Fruit fly (Drosophila melanogaster) whole organism, embryonic: ENCODE data around the gene ZnT86D.

Experiments
- CG10565 ChIP-seq: fragments of 200-800 bp; sonication (Bioruptor generic); optimal IDR thresholded peaks from 3 replicates; lab custom pipeline; 2016; ENCODE audit warnings: missing biosample characterization, mild to moderate bottlenecking, missing genetic modification characterization
- CG11085 ChIP-seq: fragments of 200-800 bp; sonication (Bioruptor generic); IDR thresholded peaks from 2 replicates; pipeline ENCODE4 v1.3.6; 2022; ENCODE audit warnings: missing biosample characterization, missing genetic modification characterization
- CG11093 ChIP-seq: fragments of 200-800 bp; sonication (Bioruptor generic); IDR thresholded peaks from 3 replicates; pipeline ENCODE4 v1.3.6; 2022; ENCODE audit warnings: missing biosample characterization, missing genetic modification characterization
- CG11398 ChIP-seq: fragments of 200-800 bp; sonication (Bioruptor generic); optimal IDR thresholded peaks from 2 replicates; lab custom pipeline; 2016; ENCODE audit warnings: missing biosample characterization, missing genetic modification characterization
- CG11695 ChIP-seq: fragments of 200-800 bp; sonication (Bioruptor generic); IDR thresholded peaks from 3 replicates; pipeline ENCODE4 v1.3.6; 2022; ENCODE audit warnings: missing biosample characterization, missing genetic modification characterization
- CG13296 ChIP-seq: fragments of 200-800 bp; sonication (Bioruptor generic); optimal IDR thresholded peaks from 3 replicates; lab custom pipeline; 2018; ENCODE audit warnings: missing biosample characterization, mild to moderate bottlenecking, missing genetic modification characterization
- CG13775 ChIP-seq: fragments of 200-800 bp; sonication (Bioruptor generic); optimal IDR thresholded peaks from 3 replicates; lab custom pipeline; 2017; ENCODE audit warnings: missing biosample characterization, mild to moderate bottlenecking, missing genetic modification characterization
- CG17568 ChIP-seq: fragments of 200-800 bp; sonication (Bioruptor generic); optimal IDR thresholded peaks from 2 replicates; lab custom pipeline; 2018; ENCODE audit warnings: missing biosample characterization, mild to moderate bottlenecking, missing genetic modification characterization, moderate library complexity
- CG17802 ChIP-seq: fragments of 200-800 bp; sonication (Bioruptor generic); optimal IDR thresholded peaks from 2 replicates; lab custom pipeline; 2018; ENCODE audit warnings: missing biosample characterization, mild to moderate bottlenecking, missing genetic modification characterization, moderate library complexity
- CG2889 ChIP-seq: fragments of 200-800 bp; sonication (Bioruptor generic); IDR thresholded peaks from 3 replicates; pipeline ENCODE4 v1.3.6; 2022; ENCODE audit warnings: missing biosample characterization, missing genetic modification characterization
- CG33557 ChIP-seq: fragments of 200-800 bp; sonication (Bioruptor generic); optimal IDR thresholded peaks from 2 replicates; lab custom pipeline; 2019; ENCODE audit warnings: missing biosample characterization, mild to moderate bottlenecking, missing genetic modification characterization, moderate library complexity
- CG43689 ChIP-seq: fragments of 200-800 bp; sonication (Bioruptor generic); IDR thresholded peaks from 2 replicates; pipeline ENCODE4 v1.3.6; 2022; ENCODE audit warnings: missing biosample characterization, missing genetic modification characterization
- CG4730 ChIP-seq: fragments of 200-800 bp; sonication (Bioruptor generic); IDR thresholded peaks from 2 replicates; pipeline ENCODE4 v1.3.6; 2022; ENCODE audit warnings: missing biosample characterization, missing genetic modification characterization
- CG5180 ChIP-seq: fragments of 200-800 bp; sonication (Bioruptor generic); optimal IDR thresholded peaks from 3 replicates; lab custom pipeline; 2017; ENCODE audit warnings: missing biosample characterization, missing genetic modification characterization, mild to moderate bottlenecking, moderate library complexity, missing genetic modification reagents
- CG6654 ChIP-seq: fragments of 200-800 bp; sonication (Bioruptor generic); optimal IDR thresholded peaks from 2 replicates; lab custom pipeline; 2017; ENCODE audit warnings: missing biosample characterization, mild to moderate bottlenecking, missing genetic modification characterization
- CG7987 ChIP-seq: fragments of 200-800 bp; sonication (Bioruptor generic); optimal IDR thresholded peaks from 2 replicates; lab custom pipeline; 2018; ENCODE audit warnings: missing biosample characterization, mild to moderate bottlenecking, missing genetic modification characterization, moderate library complexity
- CG9727 ChIP-seq: fragments of 200-800 bp; sonication (Bioruptor generic); optimal IDR thresholded peaks from 3 replicates; lab custom pipeline; 2017; ENCODE audit warnings: missing biosample characterization, mild to moderate bottlenecking, missing genetic modification characterization
- CkIIα-i1 ChIP-seq: fragments of 200-800 bp; sonication (Bioruptor generic); IDR thresholded peaks from 2 replicates; pipeline ENCODE4 v1.3.6; 2022; ENCODE audit warnings: missing biosample characterization, missing genetic modification characterization
- Ets65A ChIP-seq: fragments of 200-800 bp; sonication (Bioruptor generic); peaks from one replicate; lab custom pipeline; 2016; ENCODE audit warnings: missing biosample characterization, missing genetic modification characterization
- Mrtf ChIP-seq: fragments of 200-800 bp; sonication (Bioruptor generic); IDR thresholded peaks from 3 replicates; pipeline ENCODE4 v1.3.6; 2022; ENCODE audit warnings: missing biosample characterization, missing genetic modification characterization
- Nf-YB ChIP-seq: fragments of 200-800 bp; sonication (Bioruptor generic); optimal IDR thresholded peaks from 3 replicates; lab custom pipeline; 2019; ENCODE audit warnings: missing biosample characterization, mild to moderate bottlenecking, missing genetic modification characterization, moderate library complexity
- TFAM ChIP-seq: fragments of 200-800 bp; sonication (Bioruptor generic); optimal IDR thresholded peaks from 2 replicates; lab custom pipeline; 2017; ENCODE audit warnings: missing biosample characterization, missing genetic modification characterization, inconsistent platforms
- ab ChIP-seq: fragments of 200-800 bp; sonication (Bioruptor generic); optimal IDR thresholded peaks from 2 replicates; lab custom pipeline; 2016; ENCODE audit warnings: missing biosample characterization, missing genetic modification characterization
- amos ChIP-seq: fragments of 200-800 bp; sonication (Bioruptor generic); IDR thresholded peaks from 2 replicates; pipeline ENCODE4 v1.3.6; 2022; ENCODE audit warnings: missing biosample characterization, missing genetic modification characterization; ENCODE audit not compliant: partially characterized antibody
- ase ChIP-seq: fragments of 200-800 bp; sonication (Bioruptor generic); IDR thresholded peaks from 3 replicates; pipeline ENCODE4 v1.3.6; 2022; ENCODE audit warnings: missing biosample characterization, missing genetic modification characterization
- ato ChIP-seq: fragments of 200-800 bp; sonication (Bioruptor generic); IDR thresholded peaks from 2 replicates; pipeline ENCODE4 v1.3.6; 2022; ENCODE audit warnings: missing biosample characterization, missing genetic modification characterization; ENCODE audit not compliant: partially characterized antibody
- br ChIP-seq: fragments of >200 bp; optimal IDR thresholded peaks from 2 replicates; lab custom pipeline; 2017
- chif ChIP-seq, 2 experiments: fragments of 200-800 bp; sonication (Bioruptor generic); optimal IDR thresholded peaks; 3 replicates each; lab custom pipeline; 2016; ENCODE audit warnings: missing biosample characterization in 2 of 2, missing genetic modification characterization in 2 of 2
- chinmo ChIP-seq: fragments of 200-800 bp; sonication (Bioruptor generic); IDR thresholded peaks from 4 replicates; pipeline ENCODE4 v1.3.6; 2022; ENCODE audit warnings: missing biosample characterization, missing genetic modification characterization; ENCODE audit not compliant: partially characterized antibody
- dimm ChIP-seq: fragments of 200-800 bp; sonication (Bioruptor generic); IDR thresholded peaks from 2 replicates; pipeline ENCODE4 v1.3.6; 2022; ENCODE audit warnings: missing biosample characterization, missing genetic modification characterization
- dmrt99B ChIP-seq: fragments of 200-800 bp; sonication (Bioruptor generic); optimal IDR thresholded peaks from 2 replicates; lab custom pipeline; 2018; ENCODE audit warnings: missing biosample characterization, mild to moderate bottlenecking, missing genetic modification characterization, moderate library complexity
- dpn ChIP-seq, 2 experiments: fragments of 200-800 bp; sonication (Bioruptor generic); optimal IDR thresholded peaks; 3 replicates each; lab custom pipeline; 2016; ENCODE audit warnings: missing biosample characterization in 2 of 2, missing genetic modification characterization in 2 of 2
- dysf ChIP-seq: fragments of 200-800 bp; sonication (Bioruptor generic); IDR thresholded peaks from 3 replicates; pipeline ENCODE4 v1.3.6; 2022; ENCODE audit warnings: missing biosample characterization, missing genetic modification characterization
- emc ChIP-seq: fragments of 200-800 bp; sonication (Bioruptor generic); optimal IDR thresholded peaks from 2 replicates; lab custom pipeline; 2016; ENCODE audit warnings: missing biosample characterization, missing genetic modification characterization
- en ChIP-seq: fragments of 200-800 bp; sonication (Bioruptor generic); optimal IDR thresholded peaks from 2 replicates; lab custom pipeline; 2016; ENCODE audit warnings: missing biosample characterization, missing genetic modification characterization
- esg ChIP-seq: fragments of 200-800 bp; sonication (Bioruptor generic); conservative IDR thresholded peaks from 2 replicates; pipeline ENCODE4 v1.3.6; 2022; ENCODE audit warnings: missing biosample characterization, missing genetic modification characterization
- eve ChIP-seq, 2 experiments: fragments of >200 bp; optimal IDR thresholded peaks; 2 replicates each; lab custom pipeline; 2017; ENCODE audit warnings: missing biosample characterization in 2 of 2, missing genetic modification characterization in 2 of 2
- hth ChIP-seq: fragments of >200 bp; optimal IDR thresholded peaks from 2 replicates; lab custom pipeline; 2017; ENCODE audit warnings: inconsistent platforms
- jumu ChIP-seq: fragments of 200-800 bp; sonication (Bioruptor generic); optimal IDR thresholded peaks from 3 replicates; lab custom pipeline; 2016; ENCODE audit warnings: missing biosample characterization, missing genetic modification characterization
- lilli ChIP-seq: fragments of 200-800 bp; sonication (Bioruptor generic); optimal IDR thresholded peaks from 3 replicates; lab custom pipeline; 2016; ENCODE audit warnings: missing biosample characterization, missing genetic modification characterization
- mld ChIP-seq: fragments of 200-800 bp; sonication (Bioruptor generic); IDR thresholded peaks from 3 replicates; pipeline ENCODE4 v1.3.6; 2022; ENCODE audit warnings: missing biosample characterization, missing genetic modification characterization; ENCODE audit not compliant: partially characterized antibody
- pan ChIP-seq, 4 experiments: fragments of >200 bp in 3 of 4; fragments of 200-800 bp in 1 of 4; sonication (Bioruptor generic) in 1 of 4; optimal IDR thresholded peaks in 3 of 4; IDR thresholded peaks in 1 of 4; 2 replicates each; pipeline versions ENCODE4 v1.3.6 to Lab custom; 2017 to 2022; ENCODE audit warnings: missing biosample characterization in 2 of 4, missing genetic modification characterization in 2 of 4, mixed read lengths in 1 of 4
- psq ChIP-seq: fragments of 200-800 bp; sonication (Bioruptor generic); optimal IDR thresholded peaks from 2 replicates; lab custom pipeline; 2017; ENCODE audit warnings: missing biosample characterization, missing genetic modification characterization
- pum ChIP-seq: fragments of 200-800 bp; sonication (Bioruptor generic); optimal IDR thresholded peaks from 2 replicates; lab custom pipeline; 2016; ENCODE audit warnings: missing biosample characterization, missing genetic modification characterization
- rib ChIP-seq: fragments of 200-800 bp; sonication (Bioruptor generic); IDR thresholded peaks from 2 replicates; pipeline ENCODE4 v1.3.6; 2022; ENCODE audit warnings: missing biosample characterization, missing genetic modification characterization
- sens ChIP-seq: fragments of 200-800 bp; sonication (Bioruptor generic); peaks from one replicate; lab custom pipeline; 2016; ENCODE audit warnings: missing biosample characterization, missing genetic modification characterization
- trh ChIP-seq: fragments of 200-800 bp; sonication (Bioruptor generic); optimal IDR thresholded peaks from 2 replicates; lab custom pipeline; 2016; ENCODE audit warnings: missing biosample characterization, missing genetic modification characterization
- tup ChIP-seq: fragments of 200-800 bp; sonication (Bioruptor generic); optimal IDR thresholded peaks from 2 replicates; lab custom pipeline; 2016; ENCODE audit warnings: missing biosample characterization, mild to moderate bottlenecking, missing genetic modification characterization, moderate library complexity
- yki ChIP-seq: fragments of >200 bp; optimal IDR thresholded peaks from 3 replicates; lab custom pipeline; 2018
- z ChIP-seq: fragments of 200-800 bp; sonication (Bioruptor generic); IDR thresholded peaks from 3 replicates; pipeline ENCODE4 v1.3.6; 2022; ENCODE audit warnings: missing biosample characterization, missing genetic modification characterization

The ZnT86D gene

dm6 chr3R:11211291-11212061, 2.9 kb downstream of the ZnT86D start (continued):
- TF ChIP-seq Mrtf (GFP tag; lab: Robert Waterston, UW) (peak; percentile 64), dysf (GFP tag; lab: Robert Waterston, UW) (peak; percentile 82), CG43689 (no peak), rib (peak; percentile 65; the same call in 1 of the 2 replicates), emc (GFP tag; lab: Kevin White, UChicago) (peak; percentile 20), CG11695 (GFP tag; lab: Robert Waterston, UW) (peak; percentile 63; the same call in 2 of the 3 replicates), en (GFP tag; lab: Kevin White, UChicago) (no peak), esg (GFP tag; lab: Robert Waterston, UW) (peak; percentile 52), hth (no peak), CG7987 (peak; percentile 35), amos (GFP tag; lab: Robert Waterston, UW) (peak; percentile 23; the same call in 1 of the 2 replicates), CG9727 (GFP tag; lab: Kevin White, UChicago) (peak; percentile 61), mld (GFP tag; lab: Robert Waterston, UW) (no peak), CG11398 (GFP tag; lab: Kevin White, UChicago) (peak; percentile 28), chinmo (peak; percentile 83; the same call in 3 of the 4 replicates), CkIIα-i1 (GFP tag; lab: Robert Waterston, UW) (no peak), CG11085 (GFP tag; lab: Robert Waterston, UW) (peak; percentile 64), psq (GFP tag; lab: Kevin White, UChicago) (peak; percentile 40), CG10565 (GFP tag; lab: Kevin White, UChicago) (no peak), ase (peak; percentile 74; the same call in 2 of the 3 replicates), CG17802 (tag; lab: Kevin White, UChicago) (peak; percentile 38), chif (GFP tag; optimal IDR thresholded peaks at IDR 0.05; lab: Kevin White, UChicago) (peak; percentile 55 to 66), CG17568 (GFP tag; lab: Kevin White, UChicago) (peak; percentile 33), Ets65A (peak; percentile 98), yki (lab: Kevin White, UChicago) (no peak), TFAM (GFP tag; lab: Kevin White, UChicago) (no peak), CG6654 (GFP tag; lab: Kevin White, UChicago) (peak; percentile 19), CG5180 (GFP tag; lab: Kevin White, UChicago) (peak; percentile 56), CG2889 (peak; percentile 64), jumu (GFP tag; lab: Kevin White, UChicago) (peak; percentile 61), sens (GFP tag; lab: Kevin White, UChicago) (peak; percentile 92), lilli (GFP tag; lab: Kevin White, UChicago) (peak; percentile 90), z (GFP tag; lab: Robert Waterston, UW) (no peak), CG33557 (peak; percentile 27), trh (GFP tag; lab: Kevin White, UChicago) (no peak), CG4730 (peak; percentile 56; the same call in 1 of the 2 replicates), ato (GFP tag; lab: Robert Waterston, UW) (no peak), CG13296 (GFP tag; lab: Kevin White, UChicago) (peak; percentile 65), pan (optimal IDR thresholded peaks at IDR 0.05; lab: Kevin White, UChicago) (no peak), pan (GFP tag; optimal IDR thresholded peaks at IDR 0.05 in 1 of 2, IDR thresholded peaks at IDR 0.05 in 1 of 2) (peak in 1 of 2 experiments; percentile 75), tup (GFP tag; lab: Kevin White, UChicago) (no peak), br (lab: Kevin White, UChicago) (no peak), Nf-YB (peak; percentile 9), dimm (0 out of 2 replicates have a peak, but pooled peaks have one; percentile 27), pum (GFP tag; lab: Kevin White, UChicago) (peak; percentile 67), ab (GFP tag; lab: Kevin White, UChicago) (no peak), dmrt99B (tag; lab: Kevin White, UChicago) (peak; percentile 74), dpn (GFP tag; optimal IDR thresholded peaks at IDR 0.05; lab: Kevin White, UChicago) (peak; percentile 78 to 86), CG13775 (GFP tag; lab: Kevin White, UChicago) (peak; percentile 53), eve (GFP tag; optimal IDR thresholded peaks at IDR 0.05; lab: Kevin White, UChicago) (no peak), CG11093 (GFP tag; lab: Robert Waterston, UW) (peak; percentile 57; the same call in 1 of the 3 replicates)
